Worm (Caenorhabditis elegans): ENCODE data around the gene pycr-4.

Gene pycr-4

DNA sequence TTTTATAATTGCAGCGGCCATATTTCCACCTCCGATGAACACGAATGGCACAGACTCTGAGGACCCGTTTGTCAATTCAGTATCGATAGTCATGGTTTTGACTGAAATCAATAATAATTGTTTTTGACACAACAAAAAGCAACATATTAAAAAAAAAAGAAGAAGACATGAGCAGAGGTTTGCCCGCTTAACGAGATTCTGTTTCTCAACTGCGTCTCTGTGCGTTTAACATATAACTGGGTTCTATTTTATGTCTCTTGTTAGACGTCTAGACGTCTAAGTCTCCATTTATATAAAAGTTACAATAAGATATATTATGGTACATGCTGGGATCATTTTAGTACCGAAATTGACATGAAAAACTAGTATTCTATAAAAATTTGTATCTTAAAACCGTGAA, at the start of gene pycr-4:
Gene pycr-4, minus strand, starts transcription at position 101 of the 400 bp plus-strand sequence.
- TF ChIP-seq mdl-1 (tag; optimal IDR thresholded peaks at IDR 0.05) (no peak), lin-15B (tag; optimal IDR thresholded peaks at IDR 0.05) (no peak), nhr-76 (tag; optimal IDR thresholded peaks at IDR 0.05) (no peak), egl-5 (tag; optimal IDR thresholded peaks at IDR 0.05) (no peak), fkh-2 (tag; optimal IDR thresholded peaks at IDR 0.05) (no peak), lin-39 (tag; optimal IDR thresholded peaks at IDR 0.05) (no peak), fos-1 (tag; optimal IDR thresholded peaks at IDR 0.05) (no peak), ztf-11 (tag; optimal IDR thresholded peaks at IDR 0.05) (no peak), ceh-9 (tag; optimal IDR thresholded peaks at IDR 0.05) (no peak), eor-1 (tag; optimal IDR thresholded peaks at IDR 0.05) (no peak), hmg-11 (tag; optimal IDR thresholded peaks at IDR 0.05) (no peak), nfya-1 (tag; optimal IDR thresholded peaks at IDR 0.05; ENCODE audit: insufficient read depth) (no peak), jun-1 (tag; optimal IDR thresholded peaks at IDR 0.05) (no peak)

DNA sequence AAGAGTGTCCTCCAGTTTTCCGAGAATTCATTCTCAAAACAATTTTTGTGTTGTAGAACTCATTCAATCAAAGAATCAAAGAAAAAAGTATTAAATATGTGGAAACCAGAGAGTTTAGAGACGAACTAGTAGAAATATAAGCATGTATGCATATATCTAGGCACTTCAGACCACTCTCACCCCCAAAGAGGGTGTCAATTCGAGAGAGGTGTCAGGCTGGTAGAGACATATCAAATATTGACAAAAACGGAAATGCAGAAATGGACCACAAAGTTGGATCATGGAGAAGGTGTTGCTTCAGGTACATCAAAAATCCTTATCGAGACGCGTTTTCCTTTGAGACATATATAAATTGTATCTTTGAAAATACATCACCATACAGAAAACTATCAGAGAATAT, 46.6 kb upstream of the pycr-4 start:
- TF ChIP-seq egl-27 (tag; optimal IDR thresholded peaks at IDR 0.05) = no peak
- no peak for TF ChIP-seq R02D3.7 (tag; optimal IDR thresholded peaks at IDR 0.05)
- TF ChIP-seq nhr-76 (tag; optimal IDR thresholded peaks at IDR 0.05) = no peak
- no peak for TF ChIP-seq pqm-1 (tag; optimal IDR thresholded peaks at IDR 0.05)
- TF ChIP-seq pha-4 (tag; optimal IDR thresholded peaks at IDR 0.05) = peak; percentile 27
- no peak for TF ChIP-seq egl-5 (tag; optimal IDR thresholded peaks at IDR 0.05)
- no peak for TF ChIP-seq mml-1 (tag; optimal IDR thresholded peaks at IDR 0.05)

DNA sequence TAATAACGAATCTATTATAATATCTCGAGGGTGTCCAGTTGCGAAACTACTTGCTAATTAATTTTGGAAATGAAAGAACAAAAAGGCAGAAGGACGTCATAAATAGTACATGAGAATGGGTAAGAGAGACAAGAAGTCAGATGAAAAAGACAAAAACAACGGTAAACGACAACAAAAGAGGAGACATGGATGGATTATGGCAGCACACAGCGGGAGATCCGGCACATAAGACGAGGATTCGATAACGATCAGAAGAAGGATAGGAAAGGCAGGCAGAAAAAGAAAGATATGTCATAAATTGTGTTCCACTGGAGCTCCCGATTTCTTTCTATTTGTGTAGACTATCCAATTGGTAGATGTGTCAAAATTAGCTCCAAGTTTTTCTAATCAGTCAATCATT, 44.5 kb upstream of the pycr-4 start:
- no peak for TF ChIP-seq skn-1 (tag; optimal IDR thresholded peaks at IDR 0.05)
- TF ChIP-seq mml-1 (tag; optimal IDR thresholded peaks at IDR 0.05) = no peak
- no peak for TF ChIP-seq jun-1 (tag; optimal IDR thresholded peaks at IDR 0.05)
- TF ChIP-seq sea-2 (GFP tag; optimal IDR thresholded peaks at IDR 0.05) = no peak
- no peak for TF ChIP-seq nhr-237 (tag; optimal IDR thresholded peaks at IDR 0.05)
- no peak for TF ChIP-seq nhr-76 (tag; optimal IDR thresholded peaks at IDR 0.05)
- TF ChIP-seq unc-39 (tag; optimal IDR thresholded peaks at IDR 0.05) = no peak
- TF ChIP-seq fkh-2 (tag; optimal IDR thresholded peaks at IDR 0.05) = no peak
- no peak for TF ChIP-seq pha-4 (tag; optimal IDR thresholded peaks at IDR 0.05)
- TF ChIP-seq nhr-67 (tag; optimal IDR thresholded peaks at IDR 0.05) = no peak
- TF ChIP-seq egl-5 (tag; optimal IDR thresholded peaks at IDR 0.05) = no peak

DNA sequence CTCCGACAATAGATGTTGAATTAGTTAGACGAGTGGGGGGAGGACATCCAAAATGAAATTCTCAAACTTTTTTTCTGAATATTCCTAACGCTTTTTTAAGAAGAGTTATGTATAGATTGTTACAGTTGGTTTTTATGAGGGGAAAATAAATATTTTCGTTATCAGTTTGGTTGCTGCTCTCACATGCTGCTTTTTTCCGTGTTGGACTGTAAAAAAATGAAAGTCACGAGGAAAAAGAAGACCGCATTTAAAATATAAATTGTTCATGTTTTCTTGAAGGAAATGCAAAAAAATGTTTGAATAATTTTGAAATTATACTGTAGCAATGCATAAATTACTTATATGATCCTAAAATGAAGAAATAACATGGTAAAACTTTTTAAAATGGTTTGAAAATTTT, 43.7 kb upstream of the pycr-4 start:
- TF ChIP-seq unc-39 (tag; optimal IDR thresholded peaks at IDR 0.05) (no peak), egl-27 (tag; optimal IDR thresholded peaks at IDR 0.05) (no peak), pha-4 (tag; optimal IDR thresholded peaks at IDR 0.05) (peak; percentile 48), elt-2 (tag; optimal IDR thresholded peaks at IDR 0.05) (peak; percentile 65), ceh-82 (tag; optimal IDR thresholded peaks at IDR 0.05) (no peak), pqm-1 (tag; optimal IDR thresholded peaks at IDR 0.05) (peak; percentile 50)

DNA sequence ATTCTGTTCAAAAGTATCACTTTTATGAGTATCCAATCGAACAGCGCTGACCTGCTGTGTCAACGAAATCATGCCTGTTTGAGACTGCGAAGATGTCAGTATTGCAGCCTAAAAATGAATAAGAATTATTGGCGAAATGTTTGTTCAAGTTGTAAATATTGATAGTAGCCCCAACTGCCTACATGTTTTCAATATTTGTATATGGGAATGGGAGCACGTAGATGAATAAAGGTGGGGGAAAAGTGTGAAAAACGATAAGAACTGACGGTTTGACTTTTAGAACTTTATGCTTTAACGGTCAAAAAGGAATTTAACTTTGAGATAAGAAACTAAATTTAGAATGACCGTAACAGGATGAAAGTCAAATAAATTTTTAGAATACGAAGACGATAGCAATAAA, 43.2 kb upstream of the pycr-4 start:
- TF ChIP-seq ceh-28 (tag; optimal IDR thresholded peaks at IDR 0.05) = no peak
- no peak for TF ChIP-seq lin-39 (tag; optimal IDR thresholded peaks at IDR 0.05)
- peak; percentile 50 for TF ChIP-seq pha-4 (tag; optimal IDR thresholded peaks at IDR 0.05)
- peak; percentile 62 for TF ChIP-seq elt-2 (tag; optimal IDR thresholded peaks at IDR 0.05)
- TF ChIP-seq pqm-1 (tag; optimal IDR thresholded peaks at IDR 0.05) = peak; percentile 73
- no peak for TF ChIP-seq nhr-43 (tag; optimal IDR thresholded peaks at IDR 0.05; ENCODE audit: poor library complexity, severe bottlenecking)
- no peak for TF ChIP-seq ztf-11 (tag; optimal IDR thresholded peaks at IDR 0.05)

DNA sequence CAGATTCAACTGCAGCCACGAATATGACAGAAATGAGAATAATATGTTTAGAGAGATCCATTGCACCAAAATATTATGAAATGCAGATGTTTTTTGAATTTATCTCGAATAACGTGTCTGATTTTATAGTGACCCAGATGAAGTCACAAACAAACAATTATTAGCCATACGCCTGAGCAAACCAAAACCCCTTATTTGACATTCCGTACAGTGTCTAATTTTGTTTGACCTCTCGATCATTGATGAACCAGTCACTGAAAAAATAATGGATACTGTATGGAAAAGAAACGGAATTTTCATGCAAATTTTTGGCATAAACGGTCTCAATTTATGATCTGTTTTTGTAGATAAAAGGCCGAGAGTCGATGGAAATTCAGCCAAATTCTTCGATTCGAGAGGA, 39.1 kb upstream of the pycr-4 start, which contains the start of the genes R05G6.9 and R05G6.3:
Gene R05G6.9, minus strand, starts transcription at position 101 of the 400 bp plus-strand sequence.
Gene R05G6.3, plus strand, starts transcription at position 386 of the 400 bp plus-strand sequence.
- TF ChIP-seq sea-2 (GFP tag; optimal IDR thresholded peaks at IDR 0.05) (no peak), lin-39 (tag; optimal IDR thresholded peaks at IDR 0.05) (no peak), ceh-16 (tag; optimal IDR thresholded peaks at IDR 0.05) (no peak)

DNA sequence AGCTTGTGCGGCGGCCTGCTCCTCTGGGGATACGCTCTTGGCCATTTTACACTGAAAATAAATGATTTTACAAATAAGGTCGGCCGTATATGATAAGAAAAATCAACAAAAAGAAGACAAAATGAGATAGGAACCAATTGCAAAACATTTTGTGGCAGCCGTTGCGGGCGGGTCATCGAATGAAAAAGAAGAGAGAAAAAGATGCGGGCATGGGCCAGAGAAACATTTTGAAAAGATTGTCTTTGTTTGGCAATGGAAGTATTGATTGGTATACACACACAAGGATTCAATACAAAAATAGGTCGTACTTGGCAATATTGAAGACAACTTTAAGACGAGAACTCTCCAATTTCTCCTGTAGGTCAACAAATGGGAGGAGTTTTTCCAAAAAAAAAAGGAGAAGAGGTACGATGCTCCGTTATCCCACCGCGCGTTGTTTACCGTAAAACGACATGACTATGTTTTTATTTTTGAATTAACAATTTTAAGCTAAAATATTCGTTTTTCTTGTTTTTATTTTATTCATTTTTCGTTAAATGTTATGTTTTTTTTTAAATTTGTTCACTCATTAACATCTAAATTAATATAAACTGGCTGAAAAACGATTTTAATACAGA, 35.6 kb upstream of the pycr-4 start, which contains the start of the genes plc-4 and R05G6.4:
Gene plc-4, minus strand, starts transcription at position 51 of the 617 bp plus-strand sequence.
Gene R05G6.4, plus strand, starts transcription at position 617 of the 617 bp plus-strand sequence.
- TF ChIP-seq fos-1 (tag; optimal IDR thresholded peaks at IDR 0.05) = no peak
- no peak for TF ChIP-seq ZK546.5 (tag; optimal IDR thresholded peaks at IDR 0.05)
- TF ChIP-seq nfya-1 (tag; optimal IDR thresholded peaks at IDR 0.05; ENCODE audit: insufficient read depth) = peak; percentile 71
- no peak for TF ChIP-seq ceh-82 (tag; optimal IDR thresholded peaks at IDR 0.05)
- no peak for TF ChIP-seq elt-1 (tag; optimal IDR thresholded peaks at IDR 0.05)
- no peak for TF ChIP-seq nhr-43 (tag; optimal IDR thresholded peaks at IDR 0.05; ENCODE audit: poor library complexity, severe bottlenecking)
- TF ChIP-seq daf-12 (tag; optimal IDR thresholded peaks at IDR 0.05) = no peak
- no peak for TF ChIP-seq nhr-77 (tag; optimal IDR thresholded peaks at IDR 0.05)
- no peak for TF ChIP-seq eor-1 (tag; optimal IDR thresholded peaks at IDR 0.05)
- no peak for TF ChIP-seq skn-1 (tag; optimal IDR thresholded peaks at IDR 0.05)
- peak; percentile 88 for TF ChIP-seq R02D3.7 (tag; optimal IDR thresholded peaks at IDR 0.05)
- no peak for TF ChIP-seq elt-2 (tag; optimal IDR thresholded peaks at IDR 0.05)
- no peak for TF ChIP-seq nhr-25 (tag; optimal IDR thresholded peaks at IDR 0.05)
- no peak for TF ChIP-seq fkh-10 (GFP tag; optimal IDR thresholded peaks at IDR 0.05)
- TF ChIP-seq aly-2 (tag; optimal IDR thresholded peaks at IDR 0.05) = no peak
- TF ChIP-seq fkh-2 (tag; optimal IDR thresholded peaks at IDR 0.05) = no peak
- TF ChIP-seq nhr-237 (tag; optimal IDR thresholded peaks at IDR 0.05) = no peak
- peak; percentile 54 for TF ChIP-seq lin-15B (tag; optimal IDR thresholded peaks at IDR 0.05)
- no peak for TF ChIP-seq unc-39 (tag; optimal IDR thresholded peaks at IDR 0.05)
- no peak for TF ChIP-seq unc-62 (GFP tag; optimal IDR thresholded peaks at IDR 0.05)
- peak; percentile 41 for TF ChIP-seq ceh-28 (tag; optimal IDR thresholded peaks at IDR 0.05)
- TF ChIP-seq jun-1 (tag; optimal IDR thresholded peaks at IDR 0.05) = no peak

All from whole organism, L3 larva.